Worm (Caenorhabditis elegans) whole organism, L2 larva: ENCODE measurements around the gene hpo-33.

ENCODE experiments used
- R02D3.7 ChIP-seq: fragments of 150-350 bp; optimal IDR thresholded peaks from 2 replicates; lab custom pipeline; 2014; ENCODE audit warnings: missing biosample characterization, missing genetic modification characterization
- Y55F3AM.14 ChIP-seq: fragments of 200-800 bp; sonication (Bioruptor generic); optimal IDR thresholded peaks from 2 replicates; lab custom pipeline; 2018; ENCODE audit warnings: mild to moderate bottlenecking, missing genetic modification characterization, missing compliant biosample characterization
- ZK546.5 ChIP-seq: sonication (generic microtip); optimal IDR thresholded peaks from 2 replicates; lab custom pipeline; 2017; ENCODE audit warnings: missing biosample characterization, missing genetic modification characterization
- blmp-1 ChIP-seq: sonication (generic microtip); optimal IDR thresholded peaks from 2 replicates; lab custom pipeline; 2017; ENCODE audit warnings: missing genetic modification characterization, mild to moderate bottlenecking, missing compliant biosample characterization, antibody characterized with exemption, moderate library complexity; ENCODE audit not compliant: insufficient read depth
- crh-2 ChIP-seq: sonication (generic microtip); optimal IDR thresholded peaks from 2 replicates; lab custom pipeline; 2017; ENCODE audit warnings: missing biosample characterization, missing genetic modification characterization
- egl-27 ChIP-seq: sonication (generic microtip); optimal IDR thresholded peaks from 3 replicates; lab custom pipeline; 2017; ENCODE audit warnings: missing biosample characterization, missing genetic modification reagents, missing genetic modification characterization
- elt-3 ChIP-seq: sonication (generic microtip); optimal IDR thresholded peaks from 2 replicates; lab custom pipeline; 2017; ENCODE audit warnings: missing biosample characterization, missing genetic modification characterization
- gmeb-1 ChIP-seq: fragments of 150-350 bp; optimal IDR thresholded peaks from 2 replicates; lab custom pipeline; 2014; ENCODE audit warnings: missing biosample characterization, missing genetic modification characterization
- lin-11 ChIP-seq: fragments of 150-350 bp; sonication (generic microtip); optimal IDR thresholded peaks from 2 replicates; lab custom pipeline; 2014; ENCODE audit warnings: missing biosample characterization, missing genetic modification characterization, inconsistent platforms, mixed read lengths
- lin-39 ChIP-seq: fragments of 150-350 bp; optimal IDR thresholded peaks from 2 replicates; lab custom pipeline; 2014; ENCODE audit warnings: missing biosample characterization, missing genetic modification reagents, missing genetic modification characterization
- nhr-10 ChIP-seq: sonication (generic microtip); optimal IDR thresholded peaks from 2 replicates; lab custom pipeline; 2017; ENCODE audit warnings: missing biosample characterization, missing genetic modification characterization
- nhr-11 ChIP-seq: fragments of 150-350 bp; optimal IDR thresholded peaks from 2 replicates; lab custom pipeline; 2014; ENCODE audit warnings: missing biosample characterization, missing genetic modification characterization
- nhr-129 ChIP-seq: fragments of 150-350 bp; optimal IDR thresholded peaks from 2 replicates; lab custom pipeline; 2014; ENCODE audit warnings: missing biosample characterization, missing genetic modification characterization
- nhr-21 ChIP-seq: fragments of 150-350 bp; optimal IDR thresholded peaks from 2 replicates; lab custom pipeline; 2014; ENCODE audit warnings: missing biosample characterization, missing genetic modification characterization
- nhr-23 ChIP-seq: fragments of 150-350 bp; optimal IDR thresholded peaks from 2 replicates; lab custom pipeline; 2014; ENCODE audit warnings: missing biosample characterization, missing genetic modification reagents, missing genetic modification characterization
- nhr-237 ChIP-seq: fragments of 150-350 bp; optimal IDR thresholded peaks from 2 replicates; lab custom pipeline; 2014; ENCODE audit warnings: missing biosample characterization, missing genetic modification characterization
- nhr-25 ChIP-seq: fragments of 150-350 bp; sonication (generic microtip); optimal IDR thresholded peaks from 3 replicates; lab custom pipeline; 2014; ENCODE audit warnings: missing biosample characterization, missing genetic modification characterization
- nhr-6 ChIP-seq: fragments of 150-350 bp; optimal IDR thresholded peaks from 2 replicates; lab custom pipeline; 2014; ENCODE audit warnings: missing biosample characterization, missing genetic modification characterization
- nhr-77 ChIP-seq: fragments of 150-350 bp; optimal IDR thresholded peaks from 2 replicates; lab custom pipeline; 2014; ENCODE audit warnings: missing biosample characterization, missing genetic modification characterization
- peb-1 ChIP-seq: fragments of 150-350 bp; optimal IDR thresholded peaks from 2 replicates; lab custom pipeline; 2014; ENCODE audit warnings: missing biosample characterization, missing genetic modification characterization
- skn-1 ChIP-seq: sonication (generic microtip); optimal IDR thresholded peaks from 2 replicates; lab custom pipeline; 2017; ENCODE audit warnings: missing biosample characterization, missing genetic modification characterization
- sma-9 ChIP-seq, 2 experiments: fragments of 150-350 bp in 1 of 2; sonication (generic microtip) in 1 of 2; optimal IDR thresholded peaks; 2 replicates each; lab custom pipeline; 2014 to 2016; ENCODE audit warnings: missing genetic modification characterization in 2 of 2, mild to moderate bottlenecking in 1 of 2, missing biosample characterization in 1 of 2, missing compliant biosample characterization in 1 of 2, missing genetic modification reagents in 1 of 2, moderate library complexity in 1 of 2
- unc-39 ChIP-seq: fragments of 150-350 bp; optimal IDR thresholded peaks from 2 replicates; lab custom pipeline; 2014; ENCODE audit warnings: missing biosample characterization, missing genetic modification characterization
- unc-55 ChIP-seq: fragments of 150-350 bp; sonication (generic microtip); optimal IDR thresholded peaks from 3 replicates; lab custom pipeline; 2014; ENCODE audit warnings: missing biosample characterization, missing genetic modification reagents, missing genetic modification characterization
- unc-62 ChIP-seq: fragments of 150-350 bp; optimal IDR thresholded peaks from 2 replicates; lab custom pipeline; 2014; ENCODE audit warnings: missing biosample characterization, missing genetic modification reagents, missing genetic modification characterization
- zag-1 ChIP-seq: fragments of 150-350 bp; optimal IDR thresholded peaks from 2 replicates; lab custom pipeline; 2014; ENCODE audit warnings: missing biosample characterization, missing genetic modification characterization
- ztf-1 ChIP-seq: fragments of 200-800 bp; sonication (Bioruptor generic); conservative IDR thresholded peaks from 2 replicates; pipeline ENCODE4 v1.3.6; 2022; ENCODE audit warnings: missing genetic modification characterization, missing compliant biosample characterization
- ztf-11 ChIP-seq: sonication (generic microtip); optimal IDR thresholded peaks from 2 replicates; lab custom pipeline; 2017; ENCODE audit warnings: missing biosample characterization, missing genetic modification characterization
- ztf-4 ChIP-seq: fragments of 150-350 bp; optimal IDR thresholded peaks from 2 replicates; lab custom pipeline; 2014; ENCODE audit warnings: missing biosample characterization, missing genetic modification characterization

The hpo-33 gene

ce11 chrV:17016787-17017186 is 25.6 kb upstream of the hpo-33 start, which contains the start of gene srh-97:
Gene srh-97, plus strand, starts transcription at chrV:17017087.
- no peak for TF ChIP-seq egl-27 (tag; lab: Kevin White, UChicago)
- no peak for TF ChIP-seq nhr-21 (tag; lab: Kevin White, UChicago)
- TF ChIP-seq unc-39 (tag; lab: Kevin White, UChicago) = no peak
- no peak for TF ChIP-seq elt-3 (tag; lab: Kevin White, UChicago)
- no peak for TF ChIP-seq nhr-23 (tag; lab: Kevin White, UChicago)
- no peak for TF ChIP-seq lin-39 (tag; lab: Kevin White, UChicago)
- no peak for TF ChIP-seq sma-9 (GFP tag; optimal IDR thresholded peaks at IDR 0.05; lab: Kevin White, UChicago)
- no peak for TF ChIP-seq sma-9 (tag; optimal IDR thresholded peaks at IDR 0.05; lab: Kevin White, UChicago)
- TF ChIP-seq ztf-4 (tag; lab: Kevin White, UChicago) = no peak
- no peak for TF ChIP-seq unc-55 (GFP tag; lab: Kevin White, UChicago)
- no peak for TF ChIP-seq zag-1 (tag; lab: Kevin White, UChicago)
- TF ChIP-seq ztf-1 (GFP tag; lab: Robert Waterston, UW) = no peak
- TF ChIP-seq skn-1 = no peak
- no peak for TF ChIP-seq ZK546.5 (tag; lab: Kevin White, UChicago)
- no peak for TF ChIP-seq crh-2

ce11 chrV:17019690-17020089 is 22.7 kb upstream of the hpo-33 start, which contains the start of gene F49H6.17:
Gene F49H6.17, plus strand, starts transcription at chrV:17019990.
- TF ChIP-seq ZK546.5 (tag; lab: Kevin White, UChicago) (no peak), unc-62 (GFP tag; lab: Kevin White, UChicago) (no peak), sma-9 (GFP tag; optimal IDR thresholded peaks at IDR 0.05; lab: Kevin White, UChicago) (no peak), sma-9 (tag; optimal IDR thresholded peaks at IDR 0.05; lab: Kevin White, UChicago) (no peak), lin-11 (tag; lab: Kevin White, UChicago) (no peak), nhr-25 (tag; lab: Kevin White, UChicago) (no peak)

ce11 chrV:17021361-17021760 is 21.0 kb upstream of the hpo-33 start, which contains the start of gene F49H6.12:
Gene F49H6.12, minus strand, starts transcription at chrV:17021461.
- no peak for TF ChIP-seq Y55F3AM.14 (GFP tag; lab: Kevin White, UChicago)

- TF ChIP-seq blmp-1 (tag; lab: Kevin White, UChicago) = no peak
- no peak for TF ChIP-seq crh-2
- TF ChIP-seq ztf-4 (tag; lab: Kevin White, UChicago) = no peak
- no peak for TF ChIP-seq lin-39 (tag; lab: Kevin White, UChicago)
- no peak for TF ChIP-seq egl-27 (tag; lab: Kevin White, UChicago)
- TF ChIP-seq, all 48 proteins: peak for 0
Observed at ce11 chrV:17022613-17023322, 19.6 kb upstream of the hpo-33 start, which contains the start of the genes F49H6.8 and F49H6.5. Gene F49H6.8, minus strand, starts transcription at chrV:17022663. Gene F49H6.5, plus strand, starts transcription at chrV:17023241.

- TF ChIP-seq ZK546.5 (tag; lab: Kevin White, UChicago) = no peak
- no peak for TF ChIP-seq Y55F3AM.14 (GFP tag; lab: Kevin White, UChicago)
- no peak for TF ChIP-seq nhr-11 (tag; lab: Kevin White, UChicago)
- TF ChIP-seq nhr-6 (tag; lab: Kevin White, UChicago) = no peak
- TF ChIP-seq nhr-25 (tag; lab: Kevin White, UChicago) = no peak
- no peak for TF ChIP-seq ztf-11 (tag; lab: Kevin White, UChicago)
- no peak for TF ChIP-seq peb-1 (tag; lab: Kevin White, UChicago)
- no peak for TF ChIP-seq nhr-129 (tag; lab: Kevin White, UChicago)
- TF ChIP-seq sma-9 (GFP tag; optimal IDR thresholded peaks at IDR 0.05; lab: Kevin White, UChicago) = no peak
- TF ChIP-seq sma-9 (tag; optimal IDR thresholded peaks at IDR 0.05; lab: Kevin White, UChicago) = no peak
- TF ChIP-seq nhr-10 (tag; lab: Kevin White, UChicago) = no peak
- no peak for TF ChIP-seq gmeb-1 (tag; lab: Kevin White, UChicago)
- no peak for TF ChIP-seq R02D3.7 (tag; lab: Kevin White, UChicago)
- no peak for TF ChIP-seq skn-1
- no peak for TF ChIP-seq nhr-237 (tag; lab: Kevin White, UChicago)
- no peak for TF ChIP-seq nhr-77 (tag; lab: Kevin White, UChicago)
- TF ChIP-seq, all 48 proteins: peak for 0
Observed at ce11 chrV:17026289-17026688, 16.1 kb upstream of the hpo-33 start, which contains the start of gene F49H6.15. Gene F49H6.15, minus strand, starts transcription at chrV:17026389.
